Fruit fly (Drosophila melanogaster) whole organism, wandering third instar larva: Measurements from ENCODE around the gene Inx5.

Experiments
- Abd-B ChIP-seq: fragments of >200 bp; optimal IDR thresholded peaks from 2 replicates; lab custom pipeline; 2017; ENCODE audit warnings: missing biosample characterization, missing genetic modification characterization
- CG32264 ChIP-seq: fragments of 200-800 bp; sonication (Bioruptor generic); optimal IDR thresholded peaks from 2 replicates; lab custom pipeline; 2016; ENCODE audit warnings: missing biosample characterization, missing genetic modification characterization
- CG9705 ChIP-seq: fragments of 200-800 bp; sonication (Bioruptor generic); optimal IDR thresholded peaks from 2 replicates; lab custom pipeline; 2018; ENCODE audit warnings: missing biosample characterization, mild to moderate bottlenecking, missing genetic modification characterization
- CrebA ChIP-seq: fragments of 200-800 bp; sonication (Bioruptor generic); optimal IDR thresholded peaks from 2 replicates; lab custom pipeline; 2016; ENCODE audit warnings: missing biosample characterization, mild to moderate bottlenecking, missing genetic modification characterization, borderline replicate concordance
- Dfd ChIP-seq: fragments of >200 bp; optimal IDR thresholded peaks from 2 replicates; lab custom pipeline; 2017; ENCODE audit warnings: missing biosample characterization, missing genetic modification characterization
- Dif ChIP-seq: fragments of 200-275, 200-300 bp; sonication (Bioruptor generic); optimal IDR thresholded peaks from 2 replicates; lab custom pipeline; 2018; ENCODE audit warnings: missing biosample characterization, missing genetic modification characterization; ENCODE audit not compliant: partially characterized antibody
- GATAd ChIP-seq: sonication (Bioruptor generic); optimal IDR thresholded peaks from 2 replicates; lab custom pipeline; 2016; ENCODE audit warnings: missing biosample characterization, missing genetic modification characterization
- HLH106 ChIP-seq: fragments of 200-800 bp; optimal IDR thresholded peaks from 3 replicates; lab custom pipeline; 2019; ENCODE audit warnings: missing biosample characterization, mild to moderate bottlenecking, missing genetic modification characterization, moderate library complexity
- Hnf4 ChIP-seq: fragments of 200-800 bp; sonication (Bioruptor generic); optimal IDR thresholded peaks from 2 replicates; lab custom pipeline; 2016; ENCODE audit warnings: missing biosample characterization, mild to moderate bottlenecking, missing genetic modification characterization
- Hr78 ChIP-seq: fragments of >200 bp; optimal IDR thresholded peaks from 2 replicates; lab custom pipeline; 2017; ENCODE audit warnings: missing biosample characterization, missing genetic modification characterization
- Hr83 ChIP-seq: fragments of 200-300 bp; sonication (Bioruptor generic); optimal IDR thresholded peaks from 2 replicates; lab custom pipeline; 2016; ENCODE audit warnings: missing biosample characterization, mild to moderate bottlenecking, missing genetic modification characterization, moderate library complexity; ENCODE audit not compliant: poor library complexity, severe bottlenecking
- Jra ChIP-seq: sonication (Bioruptor generic); optimal IDR thresholded peaks from 2 replicates; lab custom pipeline; 2016; ENCODE audit warnings: missing biosample characterization, missing genetic modification characterization
- Mio ChIP-seq: sonication (Bioruptor generic); optimal IDR thresholded peaks from 2 replicates; lab custom pipeline; 2016; ENCODE audit warnings: missing biosample characterization, missing genetic modification characterization
- Myc ChIP-seq: fragments of >200 bp; optimal IDR thresholded peaks from 2 replicates; lab custom pipeline; 2017
- N ChIP-seq: fragments of >200 bp; optimal IDR thresholded peaks from 2 replicates; lab custom pipeline; 2018; ENCODE audit warnings: missing biosample characterization, missing external identifiers, missing genetic modification characterization
- OdsH ChIP-seq: fragments of 200-800 bp; sonication (Bioruptor generic); optimal IDR thresholded peaks from 2 replicates; lab custom pipeline; 2016; ENCODE audit warnings: missing biosample characterization, mild to moderate bottlenecking, missing genetic modification characterization
- Rel ChIP-seq, 2 experiments: fragments of 200-800 bp; sonication (Bioruptor generic) in 1 of 2; optimal IDR thresholded peaks; 2 replicates in 1 of 2; 3 replicates in 1 of 2; lab custom pipeline; 2016 to 2019; ENCODE audit warnings: mild to moderate bottlenecking in 2 of 2, missing biosample characterization in 2 of 2, missing genetic modification characterization in 2 of 2, moderate library complexity in 1 of 2
- Sp1 ChIP-seq: fragments of 200-800 bp; sonication (Bioruptor generic); optimal IDR thresholded peaks from 3 replicates; lab custom pipeline; 2019; ENCODE audit warnings: missing biosample characterization, mild to moderate bottlenecking, missing genetic modification characterization, moderate library complexity
- Vsx2 ChIP-seq: fragments of 200-300, 225-300 bp; sonication (Bioruptor generic); optimal IDR thresholded peaks from 2 replicates; lab custom pipeline; 2018; ENCODE audit warnings: missing biosample characterization, missing genetic modification characterization; ENCODE audit not compliant: partially characterized antibody
- br ChIP-seq: fragments of 200-800 bp; sonication (Bioruptor generic); optimal IDR thresholded peaks from 2 replicates; lab custom pipeline; 2016; ENCODE audit warnings: missing biosample characterization, missing genetic modification characterization
- brk ChIP-seq: fragments of 200-800 bp; sonication (Bioruptor generic); optimal IDR thresholded peaks from 2 replicates; lab custom pipeline; 2016; ENCODE audit warnings: missing biosample characterization, mild to moderate bottlenecking, missing genetic modification characterization
- dl ChIP-seq, 2 experiments: fragments of 175-275, 200-275 bp in 1 of 2; fragments of 200-275 bp in 1 of 2; sonication (Bioruptor generic); optimal IDR thresholded peaks; lab custom pipeline; 2018; ENCODE audit warnings: mild to moderate bottlenecking in 2 of 2, missing biosample characterization in 2 of 2, missing genetic modification characterization in 2 of 2, moderate library complexity in 2 of 2; ENCODE audit not compliant: partially characterized antibody in 2 of 2, insufficient read depth in 1 of 2
- dmrt93B ChIP-seq: fragments of 200-800 bp; sonication (Bioruptor generic); optimal IDR thresholded peaks from 2 replicates; lab custom pipeline; 2018; ENCODE audit warnings: missing biosample characterization, mild to moderate bottlenecking, missing genetic modification characterization
- dsf ChIP-seq: sonication (Bioruptor generic); optimal IDR thresholded peaks from 2 replicates; lab custom pipeline; 2016; ENCODE audit warnings: missing biosample characterization, missing genetic modification characterization, borderline replicate concordance
- ey ChIP-seq: fragments of 200-800 bp; sonication (Bioruptor generic); optimal IDR thresholded peaks from 2 replicates; lab custom pipeline; 2016; ENCODE audit warnings: missing biosample characterization, missing genetic modification characterization
- foxo ChIP-seq, 2 experiments: fragments of 200-800 bp; sonication (Bioruptor generic); optimal IDR thresholded peaks; 2 replicates in 1 of 2; 3 replicates in 1 of 2; lab custom pipeline; 2016 to 2017; ENCODE audit warnings: missing biosample characterization in 2 of 2, missing genetic modification characterization in 2 of 2
- fru ChIP-seq: fragments of 200-800 bp; sonication (Bioruptor generic); optimal IDR thresholded peaks from 3 replicates; lab custom pipeline; 2016; ENCODE audit warnings: missing biosample characterization, mild to moderate bottlenecking, missing genetic modification characterization
- h ChIP-seq: fragments of 200-800 bp; sonication (Bioruptor generic); optimal IDR thresholded peaks from 3 replicates; lab custom pipeline; 2016; ENCODE audit warnings: missing biosample characterization, mild to moderate bottlenecking, missing genetic modification characterization
- jim ChIP-seq: fragments of 175-275, 200-325 bp; sonication (Bioruptor generic); optimal IDR thresholded peaks from 2 replicates; lab custom pipeline; 2016; ENCODE audit warnings: missing biosample characterization, mild to moderate bottlenecking, missing genetic modification characterization
- lola ChIP-seq: fragments of >200 bp; optimal IDR thresholded peaks from 2 replicates; lab custom pipeline; 2017; ENCODE audit warnings: missing biosample characterization, missing genetic modification characterization
- pan ChIP-seq: fragments of >200 bp; optimal IDR thresholded peaks from 2 replicates; lab custom pipeline; 2017
- psq ChIP-seq: fragments of 200-800 bp; sonication (Bioruptor generic); optimal IDR thresholded peaks from 3 replicates; lab custom pipeline; 2017; ENCODE audit warnings: missing biosample characterization, mild to moderate bottlenecking, missing genetic modification characterization, moderate library complexity
- rgr ChIP-seq: fragments of 200-800 bp; sonication (Bioruptor generic); optimal IDR thresholded peaks from 3 replicates; lab custom pipeline; 2016; ENCODE audit warnings: missing biosample characterization, mild to moderate bottlenecking, missing genetic modification characterization
- sage ChIP-seq: fragments of 200-800 bp; sonication (Bioruptor generic); optimal IDR thresholded peaks from 2 replicates; lab custom pipeline; 2016; ENCODE audit warnings: missing biosample characterization, mild to moderate bottlenecking, missing genetic modification characterization
- sv ChIP-seq: fragments of 200-800 bp; sonication (Bioruptor generic); optimal IDR thresholded peaks from 3 replicates; lab custom pipeline; 2016; ENCODE audit warnings: missing biosample characterization, missing genetic modification characterization
- tai ChIP-seq: sonication (Bioruptor generic); optimal IDR thresholded peaks from 2 replicates; lab custom pipeline; 2016; ENCODE audit warnings: missing biosample characterization, missing genetic modification characterization
- usp ChIP-seq: fragments of >200 bp; optimal IDR thresholded peaks from 2 replicates; lab custom pipeline; 2017; ENCODE audit warnings: missing biosample characterization, missing genetic modification characterization
- woc ChIP-seq: sonication (Bioruptor generic); optimal IDR thresholded peaks from 2 replicates; lab custom pipeline; 2016; ENCODE audit warnings: missing biosample characterization, mild to moderate bottlenecking, missing genetic modification characterization

The Inx5 gene

dm6 chrX:19153288-19154130 is 17.2 kb downstream of the Inx5 start:
- TF ChIP-seq dl (GFP tag; optimal IDR thresholded peaks at IDR 0.05; lab: Kevin White, UChicago; ENCODE audit: insufficient read depth in 1 of 2, partially characterized antibody in 2 of 2) (peak; percentile 91 to 92), CG9705 (GFP tag; lab: Kevin White, UChicago) (no peak), Dfd (no peak), foxo (GFP tag; optimal IDR thresholded peaks at IDR 0.05; lab: Kevin White, UChicago) (no peak), dmrt93B (GFP tag; lab: Kevin White, UChicago) (no peak), CrebA (GFP tag; lab: Kevin White, UChicago) (peak; percentile 33), br (peak; percentile 15), jim (GFP tag; lab: Kevin White, UChicago) (no peak), brk (GFP tag; lab: Kevin White, UChicago) (no peak), dsf (GFP tag; lab: Kevin White, UChicago) (no peak), ey (GFP tag; lab: Kevin White, UChicago) (no peak), woc (no peak), usp (GFP tag; lab: Kevin White, UChicago) (no peak), Hr78 (no peak), Abd-B (GFP tag; lab: Kevin White, UChicago) (no peak), GATAd (GFP tag; lab: Kevin White, UChicago) (no peak), lola (GFP tag; lab: Kevin White, UChicago) (no peak), Hr83 (GFP tag; lab: Kevin White, UChicago) (no peak), OdsH (GFP tag; lab: Kevin White, UChicago) (no peak), h (peak; percentile 57), pan (lab: Kevin White, UChicago) (no peak), tai (GFP tag; lab: Kevin White, UChicago) (no peak), sage (no peak), fru (GFP tag; lab: Kevin White, UChicago) (peak; percentile 49), Rel (GFP tag; optimal IDR thresholded peaks at IDR 0.05; lab: Kevin White, UChicago) (peak; percentile 69), Rel (tag; optimal IDR thresholded peaks at IDR 0.05; lab: Kevin White, UChicago) (peak; percentile 62), N (GFP tag; lab: Kevin White, UChicago) (no peak), Dif (peak; percentile 91), rgr (no peak), Mio (GFP tag; lab: Kevin White, UChicago) (no peak), CG32264 (GFP tag; lab: Kevin White, UChicago) (no peak), HLH106 (tag; lab: Kevin White, UChicago) (no peak), Jra (GFP tag; lab: Kevin White, UChicago) (peak; percentile 93), psq (no peak), Sp1 (GFP tag; lab: Kevin White, UChicago) (peak; percentile 23), Hnf4 (GFP tag; lab: Kevin White, UChicago) (peak; percentile 30), Vsx2 (GFP tag; lab: Kevin White, UChicago) (peak; percentile 38), sv (GFP tag; lab: Kevin White, UChicago) (no peak), Myc (lab: Kevin White, UChicago) (no peak)
- TF ChIP-seq, all 38 proteins: peak for 11

DNA sequence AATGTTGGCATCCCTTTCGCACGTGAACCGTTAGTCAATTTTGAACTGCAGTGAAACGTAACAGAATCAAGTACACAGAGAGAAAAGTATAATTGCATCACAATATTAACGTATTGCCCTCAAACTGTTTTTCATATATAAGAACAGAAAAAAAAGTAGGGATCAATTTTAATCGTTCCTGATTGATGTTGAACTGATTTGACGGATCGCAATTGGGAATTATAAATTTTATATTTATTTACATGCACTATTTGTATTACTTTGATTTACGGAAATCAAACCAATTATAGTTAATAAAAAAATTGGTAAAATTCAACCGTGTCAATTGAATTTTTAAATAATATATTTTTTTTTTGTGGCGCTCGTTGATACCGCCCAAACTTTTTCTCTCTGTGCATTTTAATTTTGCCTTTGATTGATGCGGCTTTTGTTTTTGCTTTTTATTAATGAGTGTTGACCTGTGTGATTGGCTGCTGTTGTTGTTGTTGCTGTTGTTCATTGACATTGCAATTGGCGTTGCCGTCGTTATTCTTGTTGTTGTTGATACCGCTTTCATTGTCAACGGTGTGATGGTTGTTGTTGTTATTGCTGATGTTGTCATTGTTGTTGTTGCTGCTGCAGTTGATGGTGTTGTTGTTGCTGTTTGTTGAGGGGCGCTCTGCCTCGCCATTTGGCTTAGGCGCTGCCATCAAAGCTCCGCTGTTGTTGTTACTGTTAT is 18.0 kb downstream of the Inx5 start:
- peak; percentile 58 for TF ChIP-seq ey (GFP tag; lab: Kevin White, UChicago)
- no peak for TF ChIP-seq lola (GFP tag; lab: Kevin White, UChicago)
- no peak for TF ChIP-seq GATAd (GFP tag; lab: Kevin White, UChicago)
- no peak for TF ChIP-seq Hr83 (GFP tag; lab: Kevin White, UChicago)
- TF ChIP-seq h, result peak; percentile 64
- no peak for TF ChIP-seq dl (GFP tag; optimal IDR thresholded peaks at IDR 0.05; lab: Kevin White, UChicago; ENCODE audit: insufficient read depth in 1 of 2, partially characterized antibody in 2 of 2)
- no peak for TF ChIP-seq Dif
- peak; percentile 33 for TF ChIP-seq br
- TF ChIP-seq dsf (GFP tag; lab: Kevin White, UChicago), result no peak
- no peak for TF ChIP-seq Vsx2 (GFP tag; lab: Kevin White, UChicago)
- TF ChIP-seq pan (lab: Kevin White, UChicago), result no peak
- peak; percentile 68 for TF ChIP-seq psq
- no peak for TF ChIP-seq CG32264 (GFP tag; lab: Kevin White, UChicago)
- peak; percentile 65 for TF ChIP-seq dmrt93B (GFP tag; lab: Kevin White, UChicago)
- peak; percentile 64 for TF ChIP-seq fru (GFP tag; lab: Kevin White, UChicago)
- peak; percentile 27 for TF ChIP-seq sage
- TF ChIP-seq Myc (lab: Kevin White, UChicago), result no peak
- no peak for TF ChIP-seq Hr78
- TF ChIP-seq CrebA (GFP tag; lab: Kevin White, UChicago), result no peak
- peak; percentile 18 for TF ChIP-seq CG9705 (GFP tag; lab: Kevin White, UChicago)
- TF ChIP-seq Hnf4 (GFP tag; lab: Kevin White, UChicago), result peak; percentile 63
- peak; percentile 74 for TF ChIP-seq HLH106 (tag; lab: Kevin White, UChicago)
- peak; percentile 68 for TF ChIP-seq sv (GFP tag; lab: Kevin White, UChicago)
- peak; percentile 70 for TF ChIP-seq Dfd
- peak; percentile 23 for TF ChIP-seq brk (GFP tag; lab: Kevin White, UChicago)
- TF ChIP-seq Mio (GFP tag; lab: Kevin White, UChicago), result no peak
- peak in 1 of 2 experiments; percentile 83 for TF ChIP-seq foxo (GFP tag; optimal IDR thresholded peaks at IDR 0.05; lab: Kevin White, UChicago)
- TF ChIP-seq OdsH (GFP tag; lab: Kevin White, UChicago), result peak; percentile 70
- no peak for TF ChIP-seq Rel (GFP tag; optimal IDR thresholded peaks at IDR 0.05; lab: Kevin White, UChicago)
- TF ChIP-seq Rel (tag; optimal IDR thresholded peaks at IDR 0.05; lab: Kevin White, UChicago), result no peak
- TF ChIP-seq rgr, result peak; percentile 77
- TF ChIP-seq N (GFP tag; lab: Kevin White, UChicago), result no peak
- TF ChIP-seq tai (GFP tag; lab: Kevin White, UChicago), result no peak
- no peak for TF ChIP-seq Jra (GFP tag; lab: Kevin White, UChicago)
- TF ChIP-seq woc, result peak; percentile 41
- TF ChIP-seq Abd-B (GFP tag; lab: Kevin White, UChicago), result no peak
